Worm (Caenorhabditis elegans): ENCODE measurements around the gene C38C3.4.

Gene C38C3.4

ce11 chrV:1481742-1482141 lies at the start of gene C38C3.4:
C38C3.4 (plus strand) TSS chrV:1482042.
- TF ChIP-seq egrh-3 (GFP tag; IDR thresholded peaks at IDR 0.05) (no peak), akir-1 (GFP tag; optimal IDR thresholded peaks at IDR 0.05) (no peak), lsl-1 (GFP tag; optimal IDR thresholded peaks at IDR 0.05) (no peak), hmg-1.2 (GFP tag; IDR thresholded peaks at IDR 0.05) (no peak), ets-4 (GFP tag; optimal IDR thresholded peaks at IDR 0.05) (no peak), madf-8 (GFP tag; conservative IDR thresholded peaks at IDR 0.05) (no peak), B0019.2 (GFP tag; conservative IDR thresholded peaks at IDR 0.05) (no peak), him-1 (tag; optimal IDR thresholded peaks at IDR 0.05) (no peak), cebp-1 (GFP tag; IDR thresholded peaks at IDR 0.05) (no peak), cebp-1 (tag; optimal IDR thresholded peaks at IDR 0.05) (no peak), mel-28 (tag; optimal IDR thresholded peaks at IDR 0.05; ENCODE audit: borderline replicate concordance) (no peak), chd-7 (tag; optimal IDR thresholded peaks at IDR 0.05) (no peak), mxl-1 (tag; optimal IDR thresholded peaks at IDR 0.05) (no peak)

ce11 chrV:1432500-1433418 lies 49.1 kb upstream of the C38C3.4 start:
- no peak for TF ChIP-seq efl-1 (GFP tag; optimal IDR thresholded peaks at IDR 0.05)
- peak; percentile 26 for TF ChIP-seq nhr-80 (tag; optimal IDR thresholded peaks at IDR 0.05)
- TF ChIP-seq rpc-1 (optimal IDR thresholded peaks at IDR 0.05): no peak
- no peak for TF ChIP-seq rpc-1 (tag; optimal IDR thresholded peaks at IDR 0.05)
- no peak for TF ChIP-seq sea-2 (GFP tag; IDR thresholded peaks at IDR 0.05)
- TF ChIP-seq attf-6 (GFP tag; IDR thresholded peaks at IDR 0.05): no peak

ce11 chrV:1433419-1433765 lies 48.5 kb upstream of the C38C3.4 start:
- TF ChIP-seq lin-35 (GFP tag; optimal IDR thresholded peaks at IDR 0.05) (no peak), snpc-1.1 (tag; optimal IDR thresholded peaks at IDR 0.05; ENCODE audit: insufficient read depth) (no peak), lin-26 (GFP tag; IDR thresholded peaks at IDR 0.05) (no peak), F57C9.4 (tag; optimal IDR thresholded peaks at IDR 0.05) (no peak), sdz-38 (tag; optimal IDR thresholded peaks at IDR 0.05) (no peak), nhr-27 (tag; optimal IDR thresholded peaks at IDR 0.05) (no peak), nhr-179 (tag; optimal IDR thresholded peaks at IDR 0.05) (no peak), chd-7 (tag; optimal IDR thresholded peaks at IDR 0.05) (no peak), fkh-3 (tag; optimal IDR thresholded peaks at IDR 0.05) (no peak), madf-3 (GFP tag; IDR thresholded peaks at IDR 0.05) (no peak), aptf-3 (GFP tag; IDR thresholded peaks at IDR 0.05) (no peak), B0261.1 (tag; optimal IDR thresholded peaks at IDR 0.05) (no peak), pha-4 (tag; optimal IDR thresholded peaks at IDR 0.05) (no peak), ceh-79 (tag; optimal IDR thresholded peaks at IDR 0.05) (no peak), bed-1 (GFP tag; IDR thresholded peaks at IDR 0.05) (no peak), ceh-27 (GFP tag; optimal IDR thresholded peaks at IDR 0.05) (no peak), hlh-12 (tag; optimal IDR thresholded peaks at IDR 0.05) (no peak)

ce11 chrV:1434398-1434797 lies 47.4 kb upstream of the C38C3.4 start:
- no peak for TF ChIP-seq nhr-120 (GFP tag; IDR thresholded peaks at IDR 0.05)
- no peak for TF ChIP-seq hlh-12 (tag; optimal IDR thresholded peaks at IDR 0.05)
- TF ChIP-seq nhr-90 (tag; optimal IDR thresholded peaks at IDR 0.05): no peak
- no peak for TF ChIP-seq madf-6 (GFP tag; IDR thresholded peaks at IDR 0.05)
- TF ChIP-seq zfh-2 (GFP tag; conservative IDR thresholded peaks at IDR 0.05): no peak; the same call in 1 of the 2 replicates
- no peak for TF ChIP-seq gei-17 (GFP tag; optimal IDR thresholded peaks at IDR 0.05)
- no peak for TF ChIP-seq cebp-1 (GFP tag; IDR thresholded peaks at IDR 0.05)
- no peak for TF ChIP-seq cebp-1 (tag; optimal IDR thresholded peaks at IDR 0.05)
- no peak for TF ChIP-seq ztf-25 (GFP tag; IDR thresholded peaks at IDR 0.05)
- TF ChIP-seq hmg-20 (GFP tag; IDR thresholded peaks at IDR 0.05): no peak
- TF ChIP-seq lin-54 (GFP tag; optimal IDR thresholded peaks at IDR 0.05): no peak
- no peak for TF ChIP-seq rec-8 (tag; optimal IDR thresholded peaks at IDR 0.05)
- no peak for TF ChIP-seq somi-1 (GFP tag; optimal IDR thresholded peaks at IDR 0.05)

Data from whole organism, young adult.